Fruit fly (Drosophila melanogaster): ENCODE measurements around the gene CG34437.
A peak's percentile ranks its signal among the peaks of the same experiment; 100 is the strongest.

CG34437 gene

DNA sequence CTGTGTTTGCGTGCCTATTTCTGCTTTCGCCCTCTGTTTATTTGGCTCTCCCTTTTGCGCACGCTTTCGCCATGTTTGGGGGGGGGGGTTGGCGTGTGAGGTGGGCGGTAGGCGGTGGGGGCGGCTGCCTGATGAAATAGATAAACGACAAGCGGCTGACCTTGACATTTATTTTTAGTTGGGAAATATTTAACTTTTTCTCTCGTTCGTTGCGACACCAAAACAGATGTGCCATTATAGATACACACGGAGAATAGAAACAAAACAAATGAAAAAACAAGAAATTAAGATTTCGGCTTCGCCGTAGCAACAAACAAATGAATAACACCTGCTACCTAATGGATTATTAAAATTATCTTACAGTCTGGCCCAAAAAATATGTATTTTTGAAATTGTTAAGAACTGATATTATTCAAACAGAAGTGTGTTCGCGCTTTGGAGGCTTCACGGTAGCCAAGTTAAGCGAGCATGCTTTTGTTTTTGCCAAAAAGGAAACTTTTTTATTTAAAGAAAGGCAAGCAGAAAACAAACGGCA, 48.7 kb downstream of the CG34437 start (continued):
- TF ChIP-seq Sox100B (GFP tag; optimal IDR thresholded peaks at IDR 0.05) (peak; percentile 65), ttk (GFP tag; IDR thresholded peaks at IDR 0.05) (0 out of 2 replicates have a peak, but pooled peaks have one; percentile 11), bbx (GFP tag; IDR thresholded peaks at IDR 0.05; ENCODE audit: partially characterized antibody) (peak; percentile 28; the same call in 1 of the 2 replicates), jumu (GFP tag; optimal IDR thresholded peaks at IDR 0.05) (peak; percentile 27), usp (GFP tag; optimal IDR thresholded peaks at IDR 0.05) (no peak), CG4328 (GFP tag; optimal IDR thresholded peaks at IDR 0.05) (peak; percentile 22), klu (GFP tag; IDR thresholded peaks at IDR 0.05) (peak; percentile 38; the same call in 1 of the 2 replicates), Ptx1 (GFP tag; IDR thresholded peaks at IDR 0.05) (peak; percentile 74), Pdp1 (GFP tag; optimal IDR thresholded peaks at IDR 0.05) (peak in 1 of 2 experiments; percentile 26), CG12155 (GFP tag; optimal IDR thresholded peaks at IDR 0.05) (peak; percentile 53), CG17802 (tag; optimal IDR thresholded peaks at IDR 0.05) (no peak), CG2712 (tag; optimal IDR thresholded peaks at IDR 0.05) (peak; percentile 51), CG8765 (GFP tag; IDR thresholded peaks at IDR 0.05) (no peak), CG2889 (GFP tag; IDR thresholded peaks at IDR 0.05) (no peak), CG6254 (GFP tag; optimal IDR thresholded peaks at IDR 0.05) (no peak), Dip2 (GFP tag; IDR thresholded peaks at IDR 0.05) (no peak), CG4360 (GFP tag; IDR thresholded peaks at IDR 0.05) (no peak), sens-2 (GFP tag; IDR thresholded peaks at IDR 0.05) (peak; percentile 25; the same call in 1 of the 2 replicates), CG1602 (GFP tag; optimal IDR thresholded peaks at IDR 0.05) (peak; percentile 32), sd (tag; optimal IDR thresholded peaks at IDR 0.05) (peak; percentile 84), slbo (GFP tag; IDR thresholded peaks at IDR 0.05) (peak; percentile 82), chn (GFP tag; optimal IDR thresholded peaks at IDR 0.05) (peak; percentile 3), Aef1 (GFP tag; IDR thresholded peaks at IDR 0.05) (peak; percentile 53), Xbp1 (GFP tag; optimal IDR thresholded peaks at IDR 0.05) (peak; percentile 48), danr (GFP tag; IDR thresholded peaks at IDR 0.05) (peak; percentile 67; the same call in 1 of the 2 replicates), ci (GFP tag; IDR thresholded peaks at IDR 0.05) (no peak), pfk (GFP tag; optimal IDR thresholded peaks at IDR 0.05) (no peak), CG11695 (GFP tag; IDR thresholded peaks at IDR 0.05) (peak; percentile 70), ase (GFP tag; IDR thresholded peaks at IDR 0.05) (peak; percentile 57; the same call in 2 of the 3 replicates), CG7963 (GFP tag; IDR thresholded peaks at IDR 0.05; ENCODE audit: partially characterized antibody) (no peak), fd96Cb (tag; optimal IDR thresholded peaks at IDR 0.05) (peak; percentile 39), CG6175 (GFP tag; IDR thresholded peaks at IDR 0.05) (peak; percentile 58; the same call in 1 of the 3 replicates), bcd (GFP tag; optimal IDR thresholded peaks at IDR 0.05) (peak; percentile 55), chm (GFP tag; IDR thresholded peaks at IDR 0.05) (no peak), kay (GFP tag; optimal IDR thresholded peaks at IDR 0.05) (peak; percentile 39), zfh2 (GFP tag; optimal IDR thresholded peaks at IDR 0.05) (peak; percentile 64), rib (GFP tag; IDR thresholded peaks at IDR 0.05) (0 out of 2 replicates have a peak, but pooled peaks have one; percentile 15), CG34376 (GFP tag; optimal IDR thresholded peaks at IDR 0.05) (peak; percentile 15), mirr (GFP tag; optimal IDR thresholded peaks at IDR 0.05) (peak; percentile 51), zen2 (GFP tag; IDR thresholded peaks at IDR 0.05; ENCODE audit: partially characterized antibody) (no peak), CG33557 (GFP tag; optimal IDR thresholded peaks at IDR 0.05) (no peak), hb (GFP tag; IDR thresholded peaks at IDR 0.05; ENCODE audit: partially characterized antibody) (no peak), H2.0 (GFP tag; IDR thresholded peaks at IDR 0.05) (peak; percentile 65), Neu2 (GFP tag; optimal IDR thresholded peaks at IDR 0.05; ENCODE audit: borderline replicate concordance) (no peak), Lhr (GFP tag; optimal IDR thresholded peaks at IDR 0.05) (no peak), gce (GFP tag; IDR thresholded peaks at IDR 0.05) (peak; percentile 37; the same call in 1 of the 3 replicates), gro (GFP tag; optimal IDR thresholded peaks at IDR 0.05) (peak; percentile 60), CG9876 (GFP tag; optimal IDR thresholded peaks at IDR 0.05) (no peak), lab (GFP tag; optimal IDR thresholded peaks at IDR 0.05) (peak; percentile 73), pita (GFP tag; optimal IDR thresholded peaks at IDR 0.05) (no peak), Hr39 (optimal IDR thresholded peaks at IDR 0.05) (no peak)

Data from whole organism, embryonic.